Fruit fly (Drosophila melanogaster) whole organism, adult: ENCODE results near the gene CG42827.

Experiments used
- CG11617 ChIP-seq: fragments of 200-800 bp; sonication (Bioruptor generic); optimal IDR thresholded peaks from 2 replicates; lab custom pipeline; 2017; ENCODE audit warnings: mild to moderate bottlenecking, missing biosample characterization, missing genetic modification reagents, missing genetic modification characterization
- CG14711 ChIP-seq: fragments of 200-800 bp; sonication (Bioruptor generic); optimal IDR thresholded peaks from 2 replicates; lab custom pipeline; 2018; ENCODE audit warnings: missing biosample characterization, mild to moderate bottlenecking, missing genetic modification characterization, moderate library complexity
- CG1620 ChIP-seq: fragments of 200-800 bp; sonication (Bioruptor generic); optimal IDR thresholded peaks from 2 replicates; lab custom pipeline; 2016; ENCODE audit warnings: missing biosample characterization, missing genetic modification characterization
- CG5204 ChIP-seq: fragments of 200-800 bp; sonication (Bioruptor generic); optimal IDR thresholded peaks from 2 replicates; lab custom pipeline; 2016; ENCODE audit warnings: missing biosample characterization, missing genetic modification characterization
- Clk ChIP-seq: fragments of 200-800 bp; sonication (Bioruptor generic); optimal IDR thresholded peaks from 2 replicates; lab custom pipeline; 2017; ENCODE audit warnings: missing biosample characterization, missing genetic modification characterization
- bab1 ChIP-seq: fragments of 200-800 bp; sonication (Bioruptor generic); optimal IDR thresholded peaks from 3 replicates; lab custom pipeline; 2019; ENCODE audit warnings: missing biosample characterization, mild to moderate bottlenecking, missing genetic modification characterization, moderate library complexity
- cic ChIP-seq: fragments of 200-800 bp; sonication (Bioruptor generic); optimal IDR thresholded peaks from 2 replicates; lab custom pipeline; 2017; ENCODE audit warnings: missing biosample characterization, mild to moderate bottlenecking, missing genetic modification characterization, moderate library complexity
- cnc ChIP-seq, 2 experiments: fragments of >200 bp; optimal IDR thresholded peaks; 2 replicates each; lab custom pipeline; 2017
- kay ChIP-seq: fragments of 200-800 bp; sonication (Bioruptor generic); peaks from one replicate; lab custom pipeline; 2016; ENCODE audit warnings: missing biosample characterization, missing genetic modification characterization, borderline replicate concordance
- ovo ChIP-seq: fragments of 200-800 bp; sonication (Bioruptor generic); optimal IDR thresholded peaks from 2 replicates; lab custom pipeline; 2016; ENCODE audit warnings: missing biosample characterization, missing genetic modification characterization

dm6 chr3R:23345057-23345776, 27.5 kb upstream of the CG42827 start:
- TF ChIP-seq Clk (GFP tag; lab: Kevin White, UChicago) (no peak), cnc (optimal IDR thresholded peaks at IDR 0.05; lab: Kevin White, UChicago) (no peak), CG5204 (GFP tag; lab: Kevin White, UChicago) (no peak), CG14711 (tag; lab: Kevin White, UChicago) (no peak), kay (GFP tag; lab: Kevin White, UChicago) (no peak), bab1 (GFP tag; lab: Kevin White, UChicago) (no peak), CG11617 (GFP tag; lab: Kevin White, UChicago) (no peak), cic (GFP tag; lab: Kevin White, UChicago) (no peak), ovo (no peak), CG1620 (GFP tag; lab: Kevin White, UChicago) (no peak)
